Fruit fly (Drosophila melanogaster) whole organism, embryonic: ENCODE results near the gene Aef1.

Source experiments
- ATbp ChIP-seq: fragments of 200-800 bp; sonication (Bioruptor generic); optimal IDR thresholded peaks from 2 replicates; lab custom pipeline; 2017; ENCODE audit warnings: missing biosample characterization, mild to moderate bottlenecking, missing genetic modification characterization, missing genetic modification reagents
- CG10959 ChIP-seq: fragments of 200-800 bp; sonication (Bioruptor generic); IDR thresholded peaks from 2 replicates; pipeline ENCODE4 v1.3.6; 2022; ENCODE audit warnings: missing biosample characterization, missing genetic modification characterization
- CG11560 ChIP-seq: fragments of 200-800 bp; sonication (Bioruptor generic); IDR thresholded peaks from 3 replicates; pipeline ENCODE4 v1.3.6; 2022; ENCODE audit warnings: missing biosample characterization, missing genetic modification characterization
- CG12942 ChIP-seq: fragments of 200-800 bp; sonication (Bioruptor generic); optimal IDR thresholded peaks from 3 replicates; lab custom pipeline; 2016; ENCODE audit warnings: missing biosample characterization, missing genetic modification characterization
- CG13287 ChIP-seq: fragments of 200-800 bp; sonication (Bioruptor generic); IDR thresholded peaks from 2 replicates; pipeline ENCODE4 v1.3.6; 2022; ENCODE audit warnings: missing biosample characterization, missing genetic modification characterization; ENCODE audit not compliant: partially characterized antibody
- CG1647 ChIP-seq: fragments of 200-800 bp; sonication (Bioruptor generic); optimal IDR thresholded peaks from 3 replicates; lab custom pipeline; 2016; ENCODE audit warnings: missing biosample characterization, missing genetic modification characterization
- CG18011 ChIP-seq: fragments of 200-800 bp; sonication (Bioruptor generic); optimal IDR thresholded peaks from 2 replicates; lab custom pipeline; 2017; ENCODE audit warnings: missing biosample characterization, missing genetic modification characterization, mild to moderate bottlenecking, moderate library complexity, missing genotype
- CG2202 ChIP-seq: fragments of 200-800 bp; sonication (Bioruptor generic); optimal IDR thresholded peaks from 2 replicates; lab custom pipeline; 2018; ENCODE audit warnings: missing biosample characterization, mild to moderate bottlenecking, missing genetic modification characterization
- CG2712 ChIP-seq: fragments of 200-800 bp; optimal IDR thresholded peaks from 3 replicates; lab custom pipeline; 2019; ENCODE audit warnings: missing biosample characterization, mild to moderate bottlenecking, missing genetic modification characterization, moderate library complexity
- CG30403 ChIP-seq: fragments of 200-800 bp; sonication (Bioruptor generic); optimal IDR thresholded peaks from 3 replicates; lab custom pipeline; 2016; ENCODE audit warnings: missing biosample characterization, missing genetic modification characterization
- CG31441 ChIP-seq: fragments of 200-800 bp; sonication (Bioruptor generic); IDR thresholded peaks from 2 replicates; pipeline ENCODE4 v1.3.6; 2022; ENCODE audit warnings: missing biosample characterization, missing genetic modification characterization
- CG32767 ChIP-seq: fragments of 200-800 bp; sonication (Bioruptor generic); IDR thresholded peaks from 2 replicates; pipeline ENCODE4 v1.3.6; 2022; ENCODE audit warnings: missing biosample characterization, missing genetic modification characterization
- CG6765 ChIP-seq: fragments of 200-800 bp; sonication (Bioruptor generic); optimal IDR thresholded peaks from 3 replicates; lab custom pipeline; 2017; ENCODE audit warnings: missing biosample characterization, mild to moderate bottlenecking, missing genetic modification characterization
- CG7963 ChIP-seq: fragments of 200-800 bp; sonication (Bioruptor generic); IDR thresholded peaks from 3 replicates; pipeline ENCODE4 v1.3.6; 2022; ENCODE audit warnings: missing biosample characterization, missing genetic modification characterization; ENCODE audit not compliant: partially characterized antibody
- CG8924 ChIP-seq: fragments of 200-800 bp; optimal IDR thresholded peaks from 3 replicates; lab custom pipeline; 2019; ENCODE audit warnings: missing biosample characterization, mild to moderate bottlenecking, missing genetic modification characterization, moderate library complexity
- CG9876 ChIP-seq: fragments of 200-800 bp; sonication (Bioruptor generic); optimal IDR thresholded peaks from 2 replicates; lab custom pipeline; 2016; ENCODE audit warnings: missing biosample characterization, missing genetic modification characterization
- CkIIα-i1 ChIP-seq: fragments of 200-800 bp; sonication (Bioruptor generic); IDR thresholded peaks from 2 replicates; pipeline ENCODE4 v1.3.6; 2022; ENCODE audit warnings: missing biosample characterization, missing genetic modification characterization
- Ets65A ChIP-seq: fragments of 200-800 bp; sonication (Bioruptor generic); peaks from one replicate; lab custom pipeline; 2016; ENCODE audit warnings: missing biosample characterization, missing genetic modification characterization
- H2.0 ChIP-seq: fragments of 200-800 bp; sonication (Bioruptor generic); IDR thresholded peaks from 2 replicates; pipeline ENCODE4 v1.3.6; 2022; ENCODE audit warnings: missing biosample characterization, missing genetic modification characterization
- Hr51 ChIP-seq, 2 experiments: fragments of 200-800 bp; sonication (Bioruptor generic); optimal IDR thresholded peaks; 2 replicates in 1 of 2; 3 replicates in 1 of 2; lab custom pipeline; 2016 to 2018; ENCODE audit warnings: missing biosample characterization in 2 of 2, missing genetic modification characterization in 2 of 2, mild to moderate bottlenecking in 1 of 2, moderate library complexity in 1 of 2
- Mes4 ChIP-seq: fragments of 200-800 bp; sonication (Bioruptor generic); optimal IDR thresholded peaks from 2 replicates; lab custom pipeline; 2016; ENCODE audit warnings: missing biosample characterization, missing genetic modification characterization
- NC2β ChIP-seq: fragments of 200-800 bp; sonication (Bioruptor generic); optimal IDR thresholded peaks from 2 replicates; lab custom pipeline; 2016; ENCODE audit warnings: missing biosample characterization, missing genetic modification characterization
- Nf-YA ChIP-seq: fragments of 200-800 bp; sonication (Bioruptor generic); IDR thresholded peaks from 2 replicates; pipeline ENCODE4 v1.3.6; 2022; ENCODE audit warnings: missing biosample characterization, missing genetic modification characterization
- Ssrp ChIP-seq: fragments of 200-800 bp; sonication (Bioruptor generic); optimal IDR thresholded peaks from 2 replicates; lab custom pipeline; 2018; ENCODE audit warnings: missing biosample characterization, mild to moderate bottlenecking, missing genetic modification characterization, moderate library complexity
- Usf ChIP-seq: fragments of 200-800 bp; sonication (Bioruptor generic); optimal IDR thresholded peaks from 2 replicates; lab custom pipeline; 2017; ENCODE audit warnings: missing genotype, missing biosample characterization, missing genetic modification characterization
- ase ChIP-seq: fragments of 200-800 bp; sonication (Bioruptor generic); IDR thresholded peaks from 3 replicates; pipeline ENCODE4 v1.3.6; 2022; ENCODE audit warnings: missing biosample characterization, missing genetic modification characterization
- bbx ChIP-seq: fragments of 200-800 bp; sonication (Bioruptor generic); IDR thresholded peaks from 2 replicates; pipeline ENCODE4 v1.3.6; 2022; ENCODE audit warnings: missing biosample characterization, missing genetic modification characterization; ENCODE audit not compliant: partially characterized antibody
- bsh ChIP-seq, 2 experiments: fragments of 200-800 bp; sonication (Bioruptor generic); optimal IDR thresholded peaks; 2 replicates each; lab custom pipeline; 2017 to 2018; ENCODE audit warnings: mild to moderate bottlenecking in 2 of 2, missing biosample characterization in 2 of 2, missing genetic modification characterization in 2 of 2, moderate library complexity in 1 of 2
- croc ChIP-seq: fragments of 200-800 bp; sonication (Bioruptor generic); conservative IDR thresholded peaks from 3 replicates; pipeline ENCODE4 v1.3.6; 2022; ENCODE audit warnings: missing biosample characterization, missing genetic modification characterization
- fru ChIP-seq: fragments of >200 bp; optimal IDR thresholded peaks from 2 replicates; lab custom pipeline; 2017
- grau ChIP-seq: fragments of 200-800 bp; optimal IDR thresholded peaks from 3 replicates; lab custom pipeline; 2019; ENCODE audit warnings: missing biosample characterization, mild to moderate bottlenecking, missing genetic modification characterization, moderate library complexity
- grn ChIP-seq: fragments of 200-800 bp; sonication (Bioruptor generic); optimal IDR thresholded peaks from 3 replicates; lab custom pipeline; 2017; ENCODE audit warnings: missing biosample characterization, missing genetic modification characterization
- ham ChIP-seq: fragments of 200-800 bp; sonication (Bioruptor generic); IDR thresholded peaks from 2 replicates; pipeline ENCODE4 v1.3.6; 2022; ENCODE audit warnings: missing biosample characterization, missing genetic modification characterization
- pfk ChIP-seq: fragments of 200-800 bp; sonication (Bioruptor generic); optimal IDR thresholded peaks from 2 replicates; lab custom pipeline; 2018; ENCODE audit warnings: missing biosample characterization, mild to moderate bottlenecking, missing genetic modification characterization, moderate library complexity
- pho ChIP-seq: fragments of 200-800 bp; sonication (Bioruptor generic); optimal IDR thresholded peaks from 2 replicates; lab custom pipeline; 2016; ENCODE audit warnings: missing biosample characterization, missing genetic modification characterization
- pzg ChIP-seq: fragments of 200-800 bp; sonication (Bioruptor generic); optimal IDR thresholded peaks from 3 replicates; lab custom pipeline; 2018; ENCODE audit warnings: missing biosample characterization, mild to moderate bottlenecking, missing genetic modification characterization, moderate library complexity
- sd ChIP-seq: fragments of 200-800 bp; sonication (Bioruptor generic); optimal IDR thresholded peaks from 3 replicates; lab custom pipeline; 2018; ENCODE audit warnings: missing biosample characterization, mild to moderate bottlenecking, missing genetic modification characterization, moderate library complexity
- sob ChIP-seq: fragments of 200-800 bp; sonication (Bioruptor generic); IDR thresholded peaks from 2 replicates; pipeline ENCODE4 v1.3.6; 2022; ENCODE audit warnings: missing biosample characterization, missing genetic modification characterization
- tll ChIP-seq, 2 experiments: fragments of 200-800 bp in 1 of 2; fragments of >200 bp in 1 of 2; sonication (Bioruptor generic) in 1 of 2; optimal IDR thresholded peaks; 2 replicates each; lab custom pipeline; 2017 to 2019; ENCODE audit warnings: missing biosample characterization in 2 of 2, missing genetic modification characterization in 2 of 2, mild to moderate bottlenecking in 1 of 2, moderate library complexity in 1 of 2
- tna ChIP-seq: fragments of 200-800 bp; sonication (Bioruptor generic); IDR thresholded peaks from 2 replicates; pipeline ENCODE4 v1.3.6; 2022; ENCODE audit warnings: missing biosample characterization, missing genetic modification characterization; ENCODE audit not compliant: partially characterized antibody
- unc-4 ChIP-seq: fragments of 200-800 bp; sonication (Bioruptor generic); IDR thresholded peaks from 2 replicates; pipeline ENCODE4 v1.3.6; 2022; ENCODE audit warnings: missing biosample characterization, missing genetic modification characterization; ENCODE audit not compliant: partially characterized antibody
- wdn ChIP-seq: fragments of 200-800 bp; sonication (Bioruptor generic); IDR thresholded peaks from 2 replicates; pipeline ENCODE4 v1.3.6; 2022; ENCODE audit warnings: missing biosample characterization, missing genetic modification characterization

Gene Aef1

dm6 chr3L:21462860-21463259 lies 29.6 kb downstream of the Aef1 start (continued):
- TF ChIP-seq sob (GFP tag; lab: Robert Waterston, UW) (no peak), CG13287 (GFP tag; lab: Robert Waterston, UW) (no peak), CG1647 (GFP tag; lab: Kevin White, UChicago) (no peak), ham (GFP tag; lab: Robert Waterston, UW) (no peak), ATbp (GFP tag; lab: Kevin White, UChicago) (no peak), NC2β (GFP tag; lab: Kevin White, UChicago) (no peak), unc-4 (GFP tag; lab: Robert Waterston, UW) (no peak), pzg (GFP tag; lab: Kevin White, UChicago) (no peak), wdn (GFP tag; lab: Robert Waterston, UW) (no peak), Nf-YA (GFP tag; lab: Robert Waterston, UW) (no peak), CG11560 (tag; lab: Robert Waterston, UW) (no peak), CG2202 (tag; lab: Kevin White, UChicago) (no peak), CG31441 (GFP tag; lab: Robert Waterston, UW) (peak; percentile 49; the same call in 1 of the 2 replicates), sd (tag; lab: Kevin White, UChicago) (no peak), ase (GFP tag; lab: Robert Waterston, UW) (no peak), Hr51 (GFP tag; optimal IDR thresholded peaks at IDR 0.05; lab: Kevin White, UChicago) (no peak), Mes4 (GFP tag; lab: Kevin White, UChicago) (no peak), bbx (GFP tag; lab: Robert Waterston, UW) (no peak), bsh (GFP tag; optimal IDR thresholded peaks at IDR 0.05; lab: Kevin White, UChicago) (peak in 1 of 2 experiments; percentile 33), tna (GFP tag; lab: Robert Waterston, UW) (no peak), CG2712 (tag; lab: Kevin White, UChicago) (peak; percentile 59), Ets65A (GFP tag; lab: Kevin White, UChicago) (no peak), fru (lab: Kevin White, UChicago) (no peak), CG6765 (no peak), CG7963 (GFP tag; lab: Robert Waterston, UW) (no peak), CG9876 (no peak), CG10959 (0 out of 2 replicates have a peak, but pooled peaks have one; percentile 9), Usf (GFP tag; lab: Kevin White, UChicago) (no peak), CG30403 (GFP tag; lab: Kevin White, UChicago) (no peak), CkIIα-i1 (GFP tag; lab: Robert Waterston, UW) (no peak), croc (GFP tag; lab: Robert Waterston, UW) (peak; percentile 17; the same call in 1 of the 3 replicates), CG32767 (GFP tag; lab: Robert Waterston, UW) (no peak), grn (GFP tag; lab: Kevin White, UChicago) (no peak), grau (tag; lab: Kevin White, UChicago) (peak; percentile 5), pfk (no peak), CG8924 (peak; percentile 10), CG12942 (GFP tag; lab: Kevin White, UChicago) (no peak), H2.0 (GFP tag; lab: Robert Waterston, UW) (no peak), Ssrp (peak; percentile 32), CG18011 (GFP tag; lab: Kevin White, UChicago) (no peak), tll (GFP tag; optimal IDR thresholded peaks at IDR 0.05; lab: Kevin White, UChicago) (no peak), pho (GFP tag; lab: Kevin White, UChicago) (no peak)
